Worm (Caenorhabditis elegans): Measurements from ENCODE around the gene pqn-32.
"Not testable (repeated sequence)": the region's sequence is repeated elsewhere in the genome, so short reads cannot be mapped to it uniquely, and the experiment has no call there.

The pqn-32 gene

DNA sequence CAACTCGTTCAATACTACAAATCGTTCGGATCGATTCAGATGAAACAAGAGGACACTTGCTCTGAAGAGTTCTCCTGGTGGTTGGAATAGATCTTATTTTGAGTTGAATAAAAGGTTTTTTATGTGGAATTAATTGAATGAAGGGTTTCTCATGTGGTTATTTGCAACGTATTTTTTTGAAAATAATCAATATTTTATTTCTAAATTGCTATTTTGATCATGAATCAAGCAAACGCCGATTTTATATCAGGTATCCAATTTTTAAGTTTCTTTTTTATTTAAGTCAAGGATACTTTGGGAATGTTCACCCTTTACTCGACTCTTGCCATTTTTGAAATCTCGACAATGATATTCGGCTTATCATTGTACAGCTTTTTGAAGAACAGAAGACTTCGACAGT lies 27.2 kb upstream of the pqn-32 start, which contains the start of gene Y81G3A.2:
Y81G3A.2 (plus strand) TSS at position 301 of the 400 bp plus-strand sequence.
- not testable (repeated sequence) for TF ChIP-seq T20F7.1 (GFP tag; optimal IDR thresholded peaks at IDR 0.05); Y5F2A.4 (GFP tag; optimal IDR thresholded peaks at IDR 0.05); zip-2 (tag; optimal IDR thresholded peaks at IDR 0.05)

DNA sequence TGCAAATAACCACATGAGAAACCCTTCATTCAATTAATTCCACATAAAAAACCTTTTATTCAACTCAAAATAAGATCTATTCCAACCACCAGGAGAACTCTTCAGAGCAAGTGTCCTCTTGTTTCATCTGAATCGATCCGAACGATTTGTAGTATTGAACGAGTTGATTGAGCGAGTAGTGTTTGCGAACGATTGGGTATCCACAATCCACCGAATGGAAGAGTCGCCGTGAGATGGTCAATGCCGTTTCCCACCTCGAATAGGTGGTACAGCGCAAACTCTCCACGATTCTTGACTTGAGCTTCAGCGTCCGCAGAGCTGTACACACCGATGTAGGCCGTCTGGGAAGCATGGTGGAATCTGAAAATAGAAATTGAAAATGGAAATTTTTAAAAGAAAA lies 25.4 kb upstream of the pqn-32 start, which contains the start of gene Y81G3A.6:
Y81G3A.6 (minus strand) TSS at position 101 of the 400 bp plus-strand sequence.
- TF ChIP-seq attf-4 (tag; optimal IDR thresholded peaks at IDR 0.05); zfp-2 (tag; optimal IDR thresholded peaks at IDR 0.05); duxl-1 (tag; optimal IDR thresholded peaks at IDR 0.05; ENCODE audit: poor library complexity): not testable (repeated sequence)

ce11 chrII:13083752-13084214 lies 24.0 kb upstream of the pqn-32 start, which contains the start of the genes Y81G3A.1 and gcn-2:
Gene Y81G3A.1 (minus strand): TSS chrII:13083926.
Gene gcn-2 (plus strand): TSS chrII:13084164.
- TF ChIP-seq R02D3.7 (tag; optimal IDR thresholded peaks at IDR 0.05) (no peak), dpl-1 (GFP tag; optimal IDR thresholded peaks at IDR 0.05) (peak; percentile 96), madf-5 (GFP tag; IDR thresholded peaks at IDR 0.05) (no peak), mes-2 (tag; optimal IDR thresholded peaks at IDR 0.05; ENCODE audit: poor library complexity, severe bottlenecking) (peak; percentile 82), mxl-3 (GFP tag; optimal IDR thresholded peaks at IDR 0.05) (no peak), nhr-6 (tag; optimal IDR thresholded peaks at IDR 0.05) (peak; percentile 2), madf-9 (GFP tag; conservative IDR thresholded peaks at IDR 0.05) (no peak), mdt-29 (GFP tag; IDR thresholded peaks at IDR 0.05) (no peak), F44E2.7 (GFP tag; IDR thresholded peaks at IDR 0.05) (no peak), hlh-30 (tag; optimal IDR thresholded peaks at IDR 0.05; ENCODE audit: insufficient read depth) (no peak), lin-38 (GFP tag; IDR thresholded peaks at IDR 0.05) (peak; percentile 58), F26F4.8 (GFP tag; conservative IDR thresholded peaks at IDR 0.05) (no peak)

DNA sequence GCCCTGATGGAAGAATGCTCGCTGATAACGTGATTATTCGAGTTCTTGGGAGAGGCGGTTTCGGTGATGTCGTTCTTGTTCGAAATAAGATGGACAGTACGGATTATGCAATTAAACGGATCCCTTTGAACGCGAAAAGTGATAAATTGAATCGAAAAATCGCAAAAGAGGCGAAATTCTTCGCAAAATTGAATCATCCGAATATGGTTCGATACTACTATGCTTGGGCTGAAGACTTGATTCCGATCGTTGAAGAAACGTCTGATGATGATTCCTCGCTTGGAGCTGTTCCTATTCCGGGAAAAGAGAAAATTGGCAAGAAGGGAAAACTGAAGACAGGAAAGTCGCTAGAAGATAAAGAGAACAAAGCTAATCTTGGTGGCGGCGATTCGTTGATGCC lies 21.9 kb upstream of the pqn-32 start:
- peak in 1 of 2 experiments; percentile 80 for TF ChIP-seq unc-62 (GFP tag; optimal IDR thresholded peaks at IDR 0.05 in 1 of 2)
- no peak for TF ChIP-seq unc-62 (tag; optimal IDR thresholded peaks at IDR 0.05)
- TF ChIP-seq aha-1 (tag) = peak; percentile 92
- TF ChIP-seq lim-7 (GFP tag; IDR thresholded peaks at IDR 0.05) = no peak

DNA sequence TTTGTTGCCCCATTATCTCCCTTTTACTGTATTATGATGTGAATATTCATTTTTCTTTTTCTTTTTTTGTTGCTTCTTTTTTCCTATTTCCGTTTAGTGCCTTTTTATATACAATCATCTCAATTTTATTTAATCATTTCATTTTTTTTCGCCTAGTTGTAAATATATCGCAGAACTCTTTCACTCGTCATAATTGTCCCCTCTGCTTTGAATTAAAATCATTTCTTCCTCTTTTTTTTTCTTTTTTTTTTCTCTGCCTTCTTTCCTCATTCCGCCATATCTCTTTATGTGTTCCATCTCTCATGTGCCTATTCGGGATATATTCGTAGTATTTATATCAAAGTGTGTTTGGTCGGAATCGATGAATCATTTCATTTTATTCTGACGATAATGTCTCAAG lies 16.7 kb upstream of the pqn-32 start, which contains the start of gene Y81G3A.4:
Y81G3A.4 (plus strand) TSS at position 301 of the 400 bp plus-strand sequence.
- TF ChIP-seq ces-1 (GFP tag; optimal IDR thresholded peaks at IDR 0.05) = no peak
- TF ChIP-seq nhr-28 (tag; optimal IDR thresholded peaks at IDR 0.05) = peak; percentile 13
- no peak for TF ChIP-seq dmd-9 (GFP tag; IDR thresholded peaks at IDR 0.05)
- peak; percentile 21 for TF ChIP-seq aha-1 (tag)
- no peak for TF ChIP-seq aly-2 (tag; optimal IDR thresholded peaks at IDR 0.05)
- no peak for TF ChIP-seq fkh-10 (GFP tag; optimal IDR thresholded peaks at IDR 0.05)
- no peak for TF ChIP-seq lsy-2 (tag; optimal IDR thresholded peaks at IDR 0.05)

DNA sequence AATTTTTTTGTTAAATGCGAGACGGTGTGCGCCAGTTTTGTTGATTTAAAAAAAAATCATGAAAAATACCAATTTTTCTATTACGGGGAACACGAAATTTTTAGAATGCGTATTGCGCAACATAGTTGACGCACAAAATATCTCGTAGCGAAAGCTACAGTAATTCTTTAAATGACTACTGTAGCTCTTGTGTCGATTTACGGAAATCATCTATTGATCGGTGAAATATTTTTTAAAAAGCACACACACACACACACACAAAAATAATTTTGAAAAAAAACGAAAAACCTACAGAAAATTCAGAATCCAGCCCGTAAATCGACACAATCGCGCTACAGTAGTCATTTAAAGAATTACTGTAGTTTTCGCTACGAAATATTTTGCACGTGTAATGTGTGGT lies 16.0 kb upstream of the pqn-32 start:
- TF ChIP-seq ceh-28 (tag; optimal IDR thresholded peaks at IDR 0.05) (no peak), daf-12 (tag; optimal IDR thresholded peaks at IDR 0.05) (no peak), spr-1 (tag; optimal IDR thresholded peaks at IDR 0.05) (no peak), egl-43 (GFP tag; IDR thresholded peaks at IDR 0.05) (no peak), unc-62 (GFP tag; optimal IDR thresholded peaks at IDR 0.05 in 1 of 2) (peak in 1 of 2 experiments; percentile 4), unc-62 (tag; optimal IDR thresholded peaks at IDR 0.05) (no peak)
